Worm (Caenorhabditis elegans): ENCODE results near the gene hir-1.

The hir-1 gene

DNA sequence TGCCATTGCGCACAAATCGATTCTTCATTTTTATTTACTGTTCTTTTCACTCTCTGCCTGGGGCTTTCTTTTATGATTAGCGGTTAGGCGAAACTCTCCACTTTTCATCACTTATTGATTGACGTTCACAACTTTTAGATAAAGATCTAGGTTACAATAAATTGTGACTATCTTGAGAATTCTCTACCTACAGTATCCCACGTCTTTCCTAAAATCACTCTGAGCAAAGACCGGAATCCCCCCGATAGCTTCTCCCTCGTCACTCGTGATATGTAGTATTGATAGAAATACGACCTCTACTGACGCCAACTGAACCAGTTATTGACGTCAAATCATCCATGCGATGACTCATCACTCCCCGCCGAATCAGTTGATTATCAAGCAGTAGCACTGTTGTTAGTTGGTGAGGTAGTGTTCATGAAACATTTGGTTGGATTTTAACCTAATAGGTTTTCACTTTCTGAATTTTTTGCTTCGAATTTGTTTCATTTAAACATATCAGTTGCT is at the start of gene hir-1:
hir-1 (plus strand) TSS at position 405 of the 507 bp plus-strand sequence.
- TF ChIP-seq ztf-23 (GFP tag; IDR thresholded peaks at IDR 0.05): no peak

DNA sequence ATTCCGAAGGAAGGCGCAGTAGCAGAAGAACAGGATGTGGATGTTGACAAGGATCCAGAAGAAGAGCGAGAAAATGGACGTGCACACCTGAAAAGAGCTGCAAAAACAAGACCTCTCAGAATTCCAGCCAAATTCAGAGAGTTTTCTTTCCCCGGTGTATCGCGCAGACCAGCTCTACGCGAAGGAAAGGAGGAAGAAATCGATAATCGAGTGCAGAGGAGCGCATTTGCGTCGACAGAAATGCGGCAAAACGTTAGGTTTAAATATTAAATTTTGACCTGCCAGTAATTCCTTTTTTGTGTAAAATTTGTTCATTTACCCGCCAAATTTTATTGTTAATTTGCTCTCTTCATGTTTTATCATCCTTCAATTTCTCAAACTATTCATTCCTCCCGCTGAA is 44.2 kb upstream of the hir-1 start:
- TF ChIP-seq T22C8.4 (GFP tag; IDR thresholded peaks at IDR 0.05): peak; percentile 76
- no peak for TF ChIP-seq flt-1 (GFP tag; IDR thresholded peaks at IDR 0.05)

DNA sequence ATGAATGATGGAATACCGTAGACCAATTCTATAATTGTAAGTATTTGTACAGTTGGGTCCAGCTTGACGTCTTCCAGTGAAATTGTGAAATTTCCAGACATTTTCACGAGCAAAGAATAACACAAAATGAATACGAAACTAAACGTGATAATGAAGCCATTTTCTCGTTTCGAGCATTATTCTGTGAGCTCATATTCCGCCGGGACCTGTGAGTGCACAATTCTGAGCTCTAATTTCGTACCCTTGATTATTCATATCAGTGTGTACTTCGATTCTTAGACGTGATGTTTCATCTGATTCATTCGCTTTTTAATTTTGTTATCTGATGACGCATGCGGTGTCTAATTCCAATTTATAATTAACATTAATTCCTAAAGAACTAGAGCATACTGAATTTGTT is 39.6 kb upstream of the hir-1 start, which contains the start of gene srg-66:
srg-66 (minus strand) TSS at position 101 of the 400 bp plus-strand sequence.
- TF ChIP-seq flt-1 (GFP tag; IDR thresholded peaks at IDR 0.05) (no peak), ztf-23 (GFP tag; IDR thresholded peaks at IDR 0.05) (no peak), T22C8.4 (GFP tag; IDR thresholded peaks at IDR 0.05) (no peak), ref-1 (GFP tag; conservative IDR thresholded peaks at IDR 0.05) (no peak), cog-1 (tag; optimal IDR thresholded peaks at IDR 0.05) (no peak), med-1 (GFP tag; optimal IDR thresholded peaks at IDR 0.05; ENCODE audit: insufficient read depth) (no peak)

DNA sequence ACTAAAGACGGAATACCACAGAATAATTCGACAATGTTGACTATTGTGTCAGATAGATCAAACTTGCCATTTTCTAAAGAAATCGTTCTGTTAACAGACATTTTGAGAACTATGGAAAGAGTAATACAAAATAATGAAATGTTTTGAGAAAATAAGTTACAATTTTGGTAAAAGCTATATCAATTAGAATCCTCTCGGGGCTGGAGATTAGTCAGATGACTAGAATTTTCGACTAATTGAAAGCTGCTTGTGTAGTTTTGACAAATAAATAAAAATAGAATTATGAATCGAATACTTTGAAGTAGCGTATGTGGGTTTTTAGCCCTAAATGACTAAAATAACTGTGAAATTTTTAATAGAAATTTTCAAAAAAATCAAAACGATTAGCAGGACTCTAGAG is 37.1 kb upstream of the hir-1 start, which contains the start of gene srg-65:
srg-65 (minus strand) TSS at position 101 of the 400 bp plus-strand sequence.
- no peak for TF ChIP-seq tab-1 (GFP tag; IDR thresholded peaks at IDR 0.05)
- TF ChIP-seq med-1 (GFP tag; optimal IDR thresholded peaks at IDR 0.05; ENCODE audit: insufficient read depth): no peak
- TF ChIP-seq ztf-29 (GFP tag; IDR thresholded peaks at IDR 0.05): no peak
- TF ChIP-seq flt-1 (GFP tag; IDR thresholded peaks at IDR 0.05): no peak
- no peak for TF ChIP-seq T22C8.4 (GFP tag; IDR thresholded peaks at IDR 0.05)
- TF ChIP-seq ztf-23 (GFP tag; IDR thresholded peaks at IDR 0.05): no peak
- TF ChIP-seq ref-1 (GFP tag; conservative IDR thresholded peaks at IDR 0.05): no peak
- TF ChIP-seq cog-1 (tag; optimal IDR thresholded peaks at IDR 0.05): no peak

DNA sequence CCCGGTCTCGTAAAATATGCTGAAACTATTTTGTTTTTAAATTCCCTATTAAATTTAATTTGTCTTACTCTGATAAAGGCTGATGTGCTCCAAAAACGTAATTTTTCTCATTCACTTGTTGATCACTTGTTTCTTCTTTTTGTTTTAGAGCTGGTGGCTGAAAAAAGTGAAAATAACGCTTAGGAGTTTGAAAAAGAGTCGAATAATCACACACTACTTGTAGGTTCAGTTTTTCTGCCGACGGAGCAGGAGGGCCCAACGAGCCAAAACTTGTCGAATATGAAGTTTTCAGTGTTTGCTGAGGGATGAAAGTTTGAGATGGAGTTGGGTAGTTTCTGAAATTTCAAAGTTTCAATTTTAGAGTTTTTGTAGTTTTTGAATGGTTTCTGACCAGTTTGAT is 34.8 kb upstream of the hir-1 start:
- TF ChIP-seq flt-1 (GFP tag; IDR thresholded peaks at IDR 0.05) (no peak), ref-1 (GFP tag; conservative IDR thresholded peaks at IDR 0.05) (no peak), klf-2 (GFP tag; conservative IDR thresholded peaks at IDR 0.05) (no peak), med-1 (GFP tag; optimal IDR thresholded peaks at IDR 0.05; ENCODE audit: insufficient read depth) (no peak)

DNA sequence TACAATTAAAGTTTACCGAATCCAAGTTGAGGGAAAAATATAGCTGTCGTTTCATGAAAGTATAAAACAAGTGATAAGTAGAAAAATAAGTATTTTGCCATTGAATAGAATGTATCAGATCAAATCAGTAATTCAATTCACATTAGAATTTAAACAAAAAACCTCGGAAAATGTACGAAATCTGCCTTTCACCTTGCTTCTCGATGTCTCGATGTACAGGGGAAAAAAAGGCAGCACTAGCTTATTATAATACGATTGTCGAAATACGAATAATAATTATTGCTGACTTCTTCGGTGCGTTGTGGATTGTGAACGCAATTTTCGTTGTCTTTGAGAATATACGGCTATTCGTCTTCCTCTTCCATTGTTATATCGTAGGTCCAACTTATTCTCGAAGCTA is 33.2 kb upstream of the hir-1 start, which contains the start of gene grl-18:
grl-18 (minus strand) TSS at position 101 of the 400 bp plus-strand sequence.
- no peak for TF ChIP-seq ref-1 (GFP tag; conservative IDR thresholded peaks at IDR 0.05)
- no peak for TF ChIP-seq ztf-29 (GFP tag; IDR thresholded peaks at IDR 0.05)
- no peak for TF ChIP-seq cog-1 (tag; optimal IDR thresholded peaks at IDR 0.05)
- no peak for TF ChIP-seq klf-2 (GFP tag; conservative IDR thresholded peaks at IDR 0.05)
- TF ChIP-seq ztf-23 (GFP tag; IDR thresholded peaks at IDR 0.05): no peak
- TF ChIP-seq tab-1 (GFP tag; IDR thresholded peaks at IDR 0.05): no peak
- no peak for TF ChIP-seq med-1 (GFP tag; optimal IDR thresholded peaks at IDR 0.05; ENCODE audit: insufficient read depth)

DNA sequence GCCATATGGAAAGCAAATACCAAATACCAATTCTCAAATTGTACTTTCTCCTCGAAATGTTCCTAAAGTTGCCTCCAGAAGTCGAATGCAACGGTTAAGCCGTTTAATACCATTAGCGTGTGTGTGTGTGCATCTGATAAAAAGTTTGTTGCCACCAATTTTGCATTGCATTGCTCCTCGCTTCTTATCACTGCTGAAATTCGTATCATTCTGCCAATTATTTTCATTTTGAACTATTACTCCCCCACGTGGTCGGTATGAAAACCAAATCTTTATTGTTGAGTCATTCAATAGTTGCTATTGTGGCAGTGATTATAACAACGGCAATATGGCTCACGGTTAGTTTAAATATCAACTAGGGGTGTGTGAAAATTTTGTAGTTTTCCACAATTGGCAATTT is 31.7 kb upstream of the hir-1 start, which contains the start of gene T05C3.6:
T05C3.6 (plus strand) TSS at position 241 of the 400 bp plus-strand sequence.
- no peak for TF ChIP-seq ztf-29 (GFP tag; IDR thresholded peaks at IDR 0.05)
- TF ChIP-seq T22C8.4 (GFP tag; IDR thresholded peaks at IDR 0.05): no peak
- TF ChIP-seq ref-1 (GFP tag; conservative IDR thresholded peaks at IDR 0.05): no peak
- TF ChIP-seq med-1 (GFP tag; optimal IDR thresholded peaks at IDR 0.05; ENCODE audit: insufficient read depth): no peak
- TF ChIP-seq cog-1 (tag; optimal IDR thresholded peaks at IDR 0.05): no peak
- no peak for TF ChIP-seq tab-1 (GFP tag; IDR thresholded peaks at IDR 0.05)
- TF ChIP-seq ztf-23 (GFP tag; IDR thresholded peaks at IDR 0.05): no peak
- no peak for TF ChIP-seq klf-2 (GFP tag; conservative IDR thresholded peaks at IDR 0.05)
- no peak for TF ChIP-seq flt-1 (GFP tag; IDR thresholded peaks at IDR 0.05)

DNA sequence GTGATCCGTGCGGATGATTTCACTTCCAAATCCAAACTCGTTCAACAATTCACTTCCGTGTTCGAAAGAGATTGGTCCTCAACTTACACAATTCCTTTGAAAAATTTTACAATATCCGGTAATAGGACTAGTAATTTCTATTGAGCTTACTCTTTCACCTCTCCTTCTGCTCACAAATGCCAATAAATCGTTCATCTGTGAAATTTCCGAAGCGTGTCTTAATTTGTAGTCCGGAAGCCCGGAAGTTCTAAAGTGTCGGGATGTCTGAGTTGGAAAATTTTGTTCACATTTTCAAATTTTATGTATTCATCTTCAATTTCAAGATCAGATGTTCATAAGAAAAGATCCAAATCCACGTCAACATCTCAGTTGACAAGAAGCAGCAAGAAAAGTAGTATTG is 28.5 kb upstream of the hir-1 start, which contains the start of gene T05C3.2:
T05C3.2 (plus strand) TSS at position 301 of the 400 bp plus-strand sequence.
- TF ChIP-seq flt-1 (GFP tag; IDR thresholded peaks at IDR 0.05): no peak
- no peak for TF ChIP-seq ztf-23 (GFP tag; IDR thresholded peaks at IDR 0.05)
- no peak for TF ChIP-seq med-1 (GFP tag; optimal IDR thresholded peaks at IDR 0.05; ENCODE audit: insufficient read depth)
- TF ChIP-seq klf-2 (GFP tag; conservative IDR thresholded peaks at IDR 0.05): no peak
- TF ChIP-seq tab-1 (GFP tag; IDR thresholded peaks at IDR 0.05): no peak
- no peak for TF ChIP-seq ztf-29 (GFP tag; IDR thresholded peaks at IDR 0.05)

DNA sequence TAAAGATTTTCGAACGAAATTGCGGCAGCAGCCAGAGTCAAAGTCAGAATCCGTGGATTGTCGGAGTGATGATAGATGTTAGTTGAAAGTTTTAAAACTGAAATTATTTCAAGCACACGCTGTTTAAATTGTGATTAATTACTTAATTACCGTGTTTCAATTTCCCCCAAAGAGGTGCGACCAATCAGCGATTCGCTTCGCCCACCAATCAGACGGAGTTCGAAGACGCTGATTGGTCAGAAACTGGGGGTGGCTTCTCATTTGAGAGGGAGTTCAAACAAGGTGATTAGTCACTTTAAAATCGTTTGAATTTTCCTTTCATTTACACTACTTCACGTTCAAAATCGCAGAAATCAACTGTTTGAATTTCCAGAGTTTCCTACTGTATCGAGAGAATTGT is 22.5 kb upstream of the hir-1 start:
- TF ChIP-seq med-1 (GFP tag; optimal IDR thresholded peaks at IDR 0.05; ENCODE audit: insufficient read depth): no peak
- no peak for TF ChIP-seq tab-1 (GFP tag; IDR thresholded peaks at IDR 0.05)
- no peak for TF ChIP-seq T22C8.4 (GFP tag; IDR thresholded peaks at IDR 0.05)
- no peak for TF ChIP-seq flt-1 (GFP tag; IDR thresholded peaks at IDR 0.05)
- no peak for TF ChIP-seq cog-1 (tag; optimal IDR thresholded peaks at IDR 0.05)
- no peak for TF ChIP-seq ref-1 (GFP tag; conservative IDR thresholded peaks at IDR 0.05)
- no peak for TF ChIP-seq klf-2 (GFP tag; conservative IDR thresholded peaks at IDR 0.05)
- TF ChIP-seq ztf-23 (GFP tag; IDR thresholded peaks at IDR 0.05): no peak
- TF ChIP-seq ztf-29 (GFP tag; IDR thresholded peaks at IDR 0.05): no peak

DNA sequence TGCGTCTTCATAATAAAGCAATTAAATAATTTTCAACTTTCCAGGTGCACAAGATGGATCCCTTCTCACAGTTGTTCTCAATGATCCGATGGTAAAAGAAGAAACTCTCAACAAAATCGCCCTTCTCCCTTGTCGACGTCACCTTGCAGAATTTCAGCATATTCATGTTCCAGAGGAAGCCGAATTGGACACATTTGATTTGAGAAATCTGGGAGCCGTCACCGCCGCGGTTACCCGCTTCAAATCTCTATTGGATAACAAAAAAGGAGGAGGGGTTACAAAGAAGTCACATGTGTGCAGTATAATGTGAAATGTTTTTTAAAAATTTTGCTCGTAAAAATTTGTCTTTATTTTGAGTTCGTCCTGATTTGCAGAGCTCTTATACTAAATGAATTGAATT is 19.2 kb upstream of the hir-1 start:
- TF ChIP-seq ref-1 (GFP tag; conservative IDR thresholded peaks at IDR 0.05) (no peak), ztf-29 (GFP tag; IDR thresholded peaks at IDR 0.05) (no peak), tab-1 (GFP tag; IDR thresholded peaks at IDR 0.05) (no peak), cog-1 (tag; optimal IDR thresholded peaks at IDR 0.05) (no peak), klf-2 (GFP tag; conservative IDR thresholded peaks at IDR 0.05) (no peak), ztf-23 (GFP tag; IDR thresholded peaks at IDR 0.05) (no peak), med-1 (GFP tag; optimal IDR thresholded peaks at IDR 0.05; ENCODE audit: insufficient read depth) (no peak), flt-1 (GFP tag; IDR thresholded peaks at IDR 0.05) (no peak), T22C8.4 (GFP tag; IDR thresholded peaks at IDR 0.05) (no peak)

DNA sequence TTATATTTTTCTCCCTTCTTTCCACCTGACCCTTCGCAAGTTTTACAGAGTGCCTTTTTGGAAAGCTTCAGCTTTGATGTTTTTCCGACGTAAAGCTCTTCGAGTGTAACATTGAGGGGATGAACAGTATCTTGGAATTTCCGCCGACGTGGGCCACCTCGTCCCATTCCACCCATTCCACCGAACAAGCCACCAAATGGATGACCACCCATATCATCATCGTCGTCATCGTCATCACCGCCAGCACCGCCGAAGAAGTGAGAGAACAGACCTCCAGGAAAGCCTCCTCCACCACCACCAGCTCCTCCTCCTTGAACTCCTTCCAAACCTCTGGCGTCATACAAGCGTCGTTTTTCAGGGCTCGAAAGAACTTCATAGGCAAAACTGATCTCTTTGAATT is 17.6 kb upstream of the hir-1 start:
- no peak for TF ChIP-seq klf-2 (GFP tag; conservative IDR thresholded peaks at IDR 0.05)
- no peak for TF ChIP-seq ztf-29 (GFP tag; IDR thresholded peaks at IDR 0.05)
- TF ChIP-seq flt-1 (GFP tag; IDR thresholded peaks at IDR 0.05): no peak
- TF ChIP-seq cog-1 (tag; optimal IDR thresholded peaks at IDR 0.05): no peak
- TF ChIP-seq med-1 (GFP tag; optimal IDR thresholded peaks at IDR 0.05; ENCODE audit: insufficient read depth): no peak
- TF ChIP-seq ztf-23 (GFP tag; IDR thresholded peaks at IDR 0.05): no peak
- no peak for TF ChIP-seq T22C8.4 (GFP tag; IDR thresholded peaks at IDR 0.05)
- no peak for TF ChIP-seq tab-1 (GFP tag; IDR thresholded peaks at IDR 0.05)
- no peak for TF ChIP-seq ref-1 (GFP tag; conservative IDR thresholded peaks at IDR 0.05)

Measured in whole organism, midembryonic.